Fruit fly (Drosophila melanogaster) whole organism, embryonic: ENCODE measurements around the gene CG43867.

Experiments
- Asciz ChIP-seq: fragments of 200-800 bp; sonication (Bioruptor generic); optimal IDR thresholded peaks from 2 replicates; lab custom pipeline; 2017; ENCODE audit warnings: missing biosample characterization, mild to moderate bottlenecking, missing genetic modification characterization, missing genetic modification reagents
- Atf-2 ChIP-seq: fragments of 200-800 bp; sonication (Bioruptor generic); optimal IDR thresholded peaks from 2 replicates; lab custom pipeline; 2016; ENCODE audit warnings: missing biosample characterization, missing genetic modification characterization
- B-H1 ChIP-seq: fragments of 200-800 bp; sonication (Bioruptor generic); IDR thresholded peaks from 3 replicates; pipeline ENCODE4 v1.3.6; 2022; ENCODE audit warnings: missing biosample characterization, missing genetic modification characterization
- CG10654 ChIP-seq: fragments of 200-800 bp; sonication (Bioruptor generic); optimal IDR thresholded peaks from 2 replicates; lab custom pipeline; 2016; ENCODE audit warnings: missing biosample characterization, missing genetic modification characterization
- CG11247 ChIP-seq: fragments of 200-800 bp; sonication (Bioruptor generic); IDR thresholded peaks from 2 replicates; pipeline ENCODE4 v1.3.6; 2022; ENCODE audit warnings: missing biosample characterization, missing genetic modification characterization
- CG11398 ChIP-seq: fragments of 200-800 bp; sonication (Bioruptor generic); optimal IDR thresholded peaks from 2 replicates; lab custom pipeline; 2016; ENCODE audit warnings: missing biosample characterization, missing genetic modification characterization
- CG13123 ChIP-seq: fragments of 200-800 bp; sonication (Bioruptor generic); optimal IDR thresholded peaks from 2 replicates; lab custom pipeline; 2016; ENCODE audit warnings: missing biosample characterization, missing genetic modification characterization
- CG15011 ChIP-seq: fragments of 200-800 bp; sonication (Bioruptor generic); optimal IDR thresholded peaks from 3 replicates; lab custom pipeline; 2018; ENCODE audit warnings: missing biosample characterization, mild to moderate bottlenecking, missing genetic modification characterization
- CG15073 ChIP-seq: fragments of 200-800 bp; sonication (Bioruptor generic); optimal IDR thresholded peaks from 2 replicates; lab custom pipeline; 2016; ENCODE audit warnings: missing biosample characterization, missing genetic modification characterization
- CG1647 ChIP-seq: fragments of 200-800 bp; sonication (Bioruptor generic); optimal IDR thresholded peaks from 3 replicates; lab custom pipeline; 2016; ENCODE audit warnings: missing biosample characterization, missing genetic modification characterization
- CG1792 ChIP-seq: fragments of 200-800 bp; sonication (Bioruptor generic); optimal IDR thresholded peaks from 2 replicates; lab custom pipeline; 2016; ENCODE audit warnings: missing biosample characterization, missing genetic modification characterization
- CG18011 ChIP-seq: fragments of 200-800 bp; sonication (Bioruptor generic); optimal IDR thresholded peaks from 2 replicates; lab custom pipeline; 2017; ENCODE audit warnings: missing biosample characterization, missing genetic modification characterization, mild to moderate bottlenecking, moderate library complexity, missing genotype
- CG18476 ChIP-seq: fragments of 200-800 bp; sonication (Bioruptor generic); optimal IDR thresholded peaks from 2 replicates; lab custom pipeline; 2016; ENCODE audit warnings: missing biosample characterization, mild to moderate bottlenecking, missing genetic modification characterization
- CG2202 ChIP-seq: fragments of 200-800 bp; sonication (Bioruptor generic); optimal IDR thresholded peaks from 2 replicates; lab custom pipeline; 2018; ENCODE audit warnings: missing biosample characterization, mild to moderate bottlenecking, missing genetic modification characterization
- CG31224 ChIP-seq: fragments of 200-800 bp; sonication (Bioruptor generic); IDR thresholded peaks from 2 replicates; pipeline ENCODE4 v1.3.6; 2022; ENCODE audit warnings: missing biosample characterization, missing genetic modification characterization
- CG3281 ChIP-seq: fragments of 200-800 bp; sonication (Bioruptor generic); optimal IDR thresholded peaks from 3 replicates; lab custom pipeline; 2017; ENCODE audit warnings: missing biosample characterization, mild to moderate bottlenecking, missing genetic modification characterization
- CG3407 ChIP-seq: fragments of 200-800 bp; sonication (Bioruptor generic); optimal IDR thresholded peaks from 2 replicates; lab custom pipeline; 2018; ENCODE audit warnings: missing biosample characterization, mild to moderate bottlenecking, missing genetic modification characterization
- CG34376 ChIP-seq: fragments of 200-800 bp; sonication (Bioruptor generic); optimal IDR thresholded peaks from 2 replicates; lab custom pipeline; 2018; ENCODE audit warnings: missing biosample characterization, mild to moderate bottlenecking, missing genetic modification characterization
- CG4328 ChIP-seq: fragments of 200-800 bp; sonication (Bioruptor generic); optimal IDR thresholded peaks from 3 replicates; lab custom pipeline; 2017; ENCODE audit warnings: missing biosample characterization, missing genetic modification reagents, missing genetic modification characterization
- CG4424 ChIP-seq: fragments of 200-800 bp; sonication (Bioruptor generic); optimal IDR thresholded peaks from 3 replicates; lab custom pipeline; 2016; ENCODE audit warnings: missing biosample characterization, missing genetic modification characterization
- CG6854 ChIP-seq: fragments of 200-800 bp; sonication (Bioruptor generic); optimal IDR thresholded peaks from 3 replicates; lab custom pipeline; 2017; ENCODE audit warnings: missing biosample characterization, mild to moderate bottlenecking, missing genetic modification characterization
- CG7786 ChIP-seq: fragments of 200-800 bp; sonication (Bioruptor generic); optimal IDR thresholded peaks from 2 replicates; lab custom pipeline; 2016; ENCODE audit warnings: missing biosample characterization, missing genetic modification characterization
- CG7839 ChIP-seq: fragments of 200-800 bp; sonication (Bioruptor generic); optimal IDR thresholded peaks from 3 replicates; lab custom pipeline; 2018; ENCODE audit warnings: missing biosample characterization, mild to moderate bottlenecking, missing genetic modification characterization, moderate library complexity
- CG7928 ChIP-seq: fragments of 200-800 bp; sonication (Bioruptor generic); optimal IDR thresholded peaks from 2 replicates; lab custom pipeline; 2017; ENCODE audit warnings: missing biosample characterization, mild to moderate bottlenecking, missing genetic modification characterization
- CG7987 ChIP-seq: fragments of 200-800 bp; sonication (Bioruptor generic); optimal IDR thresholded peaks from 2 replicates; lab custom pipeline; 2018; ENCODE audit warnings: missing biosample characterization, mild to moderate bottlenecking, missing genetic modification characterization, moderate library complexity
- CG8944 ChIP-seq: fragments of 200-800 bp; sonication (Bioruptor generic); optimal IDR thresholded peaks from 3 replicates; lab custom pipeline; 2016; ENCODE audit warnings: missing biosample characterization, missing genetic modification characterization
- CHES-1-like ChIP-seq: fragments of 200-800 bp; sonication (Bioruptor generic); optimal IDR thresholded peaks from 2 replicates; lab custom pipeline; 2016; ENCODE audit warnings: missing biosample characterization, missing genetic modification characterization
- Dll ChIP-seq: fragments of 200-800 bp; sonication (Bioruptor generic); IDR thresholded peaks from 4 replicates; pipeline ENCODE4 v1.3.6; 2022; ENCODE audit warnings: missing biosample characterization, missing genetic modification characterization; ENCODE audit not compliant: partially characterized antibody
- Dref ChIP-seq: fragments of 200-800 bp; sonication (Bioruptor generic); IDR thresholded peaks from 2 replicates; pipeline ENCODE4 v1.3.6; 2022; ENCODE audit warnings: missing biosample characterization, missing genetic modification characterization
- ERR ChIP-seq: fragments of 200-800 bp; sonication (Bioruptor generic); optimal IDR thresholded peaks from 2 replicates; lab custom pipeline; 2016; ENCODE audit warnings: missing biosample characterization, missing genetic modification characterization
- HHEX ChIP-seq: fragments of 200-800 bp; sonication (Bioruptor generic); optimal IDR thresholded peaks from 3 replicates; lab custom pipeline; 2017; ENCODE audit warnings: missing biosample characterization, mild to moderate bottlenecking, missing genetic modification characterization, missing genetic modification reagents
- Hmr ChIP-seq: fragments of 200-800 bp; sonication (Bioruptor generic); optimal IDR thresholded peaks from 3 replicates; lab custom pipeline; 2017; ENCODE audit warnings: mild to moderate bottlenecking, missing biosample characterization, missing genetic modification reagents, missing genetic modification characterization
- Hr39 ChIP-seq: fragments of >200 bp; optimal IDR thresholded peaks from 2 replicates; lab custom pipeline; 2017
- Hsf ChIP-seq: fragments of 200-800 bp; sonication (Bioruptor generic); optimal IDR thresholded peaks from 3 replicates; lab custom pipeline; 2016; ENCODE audit warnings: missing biosample characterization, missing genetic modification characterization
- YL-1 ChIP-seq: fragments of 200-800 bp; sonication (Bioruptor generic); optimal IDR thresholded peaks from 3 replicates; lab custom pipeline; 2017; ENCODE audit warnings: missing biosample characterization, mild to moderate bottlenecking, missing genetic modification characterization
- corto ChIP-seq: fragments of 200-800 bp; sonication (Bioruptor generic); optimal IDR thresholded peaks from 2 replicates; lab custom pipeline; 2016; ENCODE audit warnings: missing biosample characterization, mild to moderate bottlenecking, missing genetic modification characterization, moderate library complexity
- dmrt99B ChIP-seq: fragments of 200-800 bp; sonication (Bioruptor generic); optimal IDR thresholded peaks from 2 replicates; lab custom pipeline; 2018; ENCODE audit warnings: missing biosample characterization, mild to moderate bottlenecking, missing genetic modification characterization, moderate library complexity
- fd96Cb ChIP-seq: fragments of 200-800 bp; sonication (Bioruptor generic); optimal IDR thresholded peaks from 2 replicates; lab custom pipeline; 2018; ENCODE audit warnings: missing biosample characterization, mild to moderate bottlenecking, missing genetic modification characterization, moderate library complexity
- gcm2 ChIP-seq: fragments of 200-800 bp; sonication (Bioruptor generic); optimal IDR thresholded peaks from 2 replicates; lab custom pipeline; 2016; ENCODE audit warnings: missing biosample characterization, missing genetic modification characterization
- her ChIP-seq: fragments of 200-800 bp; sonication (Bioruptor generic); optimal IDR thresholded peaks from 2 replicates; lab custom pipeline; 2016; ENCODE audit warnings: missing biosample characterization, missing genetic modification characterization
- inv ChIP-seq: fragments of 200-800 bp; sonication (Bioruptor generic); IDR thresholded peaks from 2 replicates; pipeline ENCODE4 v1.3.6; 2022; ENCODE audit warnings: missing biosample characterization, missing genetic modification characterization; ENCODE audit not compliant: partially characterized antibody
- jigr1 ChIP-seq: fragments of 200-800 bp; sonication (Bioruptor generic); IDR thresholded peaks from 3 replicates; pipeline ENCODE4 v1.3.6; 2022; ENCODE audit warnings: missing biosample characterization, missing genetic modification characterization
- kni ChIP-seq: fragments of 200-800 bp; sonication (Bioruptor generic); optimal IDR thresholded peaks from 3 replicates; lab custom pipeline; 2017; ENCODE audit warnings: mild to moderate bottlenecking, missing biosample characterization, missing genetic modification reagents, missing genetic modification characterization
- knrl ChIP-seq: fragments of 200-800 bp; sonication (Bioruptor generic); IDR thresholded peaks from 3 replicates; pipeline ENCODE4 v1.3.6; 2022; ENCODE audit warnings: missing biosample characterization, missing genetic modification characterization; ENCODE audit not compliant: partially characterized antibody
- lmd ChIP-seq: fragments of 200-800 bp; sonication (Bioruptor generic); IDR thresholded peaks from 2 replicates; pipeline ENCODE4 v1.3.6; 2022; ENCODE audit warnings: missing biosample characterization, missing genetic modification characterization
- lov ChIP-seq, 2 experiments: fragments of 200-800 bp in 1 of 2; fragments of >200 bp in 1 of 2; sonication (Bioruptor generic) in 1 of 2; IDR thresholded peaks in 1 of 2; optimal IDR thresholded peaks in 1 of 2; 2 replicates in 1 of 2; 3 replicates in 1 of 2; pipeline versions ENCODE4 v1.3.6 to Lab custom; 2017 to 2022; ENCODE audit warnings: missing biosample characterization in 1 of 2, missing genetic modification characterization in 1 of 2
- nmo ChIP-seq: fragments of 200-800 bp; sonication (Bioruptor generic); optimal IDR thresholded peaks from 2 replicates; lab custom pipeline; 2018; ENCODE audit warnings: missing biosample characterization, mild to moderate bottlenecking, missing genetic modification characterization, moderate library complexity
- onecut ChIP-seq: fragments of 200-800 bp; sonication (Bioruptor generic); IDR thresholded peaks from 2 replicates; pipeline ENCODE4 v1.3.6; 2022; ENCODE audit warnings: missing biosample characterization, missing genetic modification characterization
- pum ChIP-seq: fragments of 200-800 bp; sonication (Bioruptor generic); optimal IDR thresholded peaks from 2 replicates; lab custom pipeline; 2016; ENCODE audit warnings: missing biosample characterization, missing genetic modification characterization
- stc ChIP-seq: fragments of 200-800 bp; sonication (Bioruptor generic); IDR thresholded peaks from 2 replicates; pipeline ENCODE4 v1.3.6; 2022; ENCODE audit warnings: missing biosample characterization, missing genetic modification characterization
- tll ChIP-seq, 2 experiments: fragments of 200-800 bp in 1 of 2; fragments of >200 bp in 1 of 2; sonication (Bioruptor generic) in 1 of 2; optimal IDR thresholded peaks; 2 replicates each; lab custom pipeline; 2017 to 2019; ENCODE audit warnings: missing biosample characterization in 2 of 2, missing genetic modification characterization in 2 of 2, mild to moderate bottlenecking in 1 of 2, moderate library complexity in 1 of 2

Gene CG43867

dm6 chrX:843489-843888 lies 84.3 kb downstream of the CG43867 start (continued):
- TF ChIP-seq B-H1 (GFP tag; lab: Robert Waterston, UW) (no peak), CHES-1-like (GFP tag; lab: Kevin White, UChicago) (no peak), her (GFP tag; lab: Kevin White, UChicago) (no peak), CG31224 (no peak), CG4328 (GFP tag; lab: Kevin White, UChicago) (no peak), Asciz (no peak), CG13123 (GFP tag; lab: Kevin White, UChicago) (no peak), Dref (GFP tag; lab: Robert Waterston, UW) (no peak), Hsf (GFP tag; lab: Kevin White, UChicago) (peak; percentile 32), lov (optimal IDR thresholded peaks at IDR 0.05; lab: Kevin White, UChicago) (no peak), lov (GFP tag; IDR thresholded peaks at IDR 0.05; lab: Robert Waterston, UW) (no peak), inv (GFP tag; lab: Robert Waterston, UW) (peak; percentile 22; the same call in 1 of the 2 replicates), CG15073 (GFP tag; lab: Kevin White, UChicago) (no peak), CG7839 (tag; lab: Kevin White, UChicago) (peak; percentile 37), kni (GFP tag; lab: Kevin White, UChicago) (no peak), CG7928 (GFP tag; lab: Kevin White, UChicago) (no peak), CG18476 (GFP tag; lab: Kevin White, UChicago) (no peak), onecut (no peak), corto (GFP tag; lab: Kevin White, UChicago) (no peak), CG1647 (GFP tag; lab: Kevin White, UChicago) (no peak), nmo (GFP tag; lab: Kevin White, UChicago) (peak; percentile 58), Atf-2 (GFP tag; lab: Kevin White, UChicago) (no peak), CG7987 (no peak), pum (GFP tag; lab: Kevin White, UChicago) (no peak), knrl (peak; percentile 39; the same call in 2 of the 3 replicates), Dll (GFP tag; lab: Robert Waterston, UW) (no peak), CG7786 (GFP tag; lab: Kevin White, UChicago) (no peak), dmrt99B (peak; percentile 38), gcm2 (GFP tag; lab: Kevin White, UChicago) (no peak), CG6854 (GFP tag; lab: Kevin White, UChicago) (no peak), fd96Cb (peak; percentile 12), CG15011 (no peak), ERR (GFP tag; lab: Kevin White, UChicago) (no peak), CG8944 (no peak), CG4424 (GFP tag; lab: Kevin White, UChicago) (peak; percentile 26), CG11247 (GFP tag; lab: Robert Waterston, UW) (no peak), YL-1 (GFP tag; lab: Kevin White, UChicago) (no peak), CG11398 (GFP tag; lab: Kevin White, UChicago) (no peak), jigr1 (no peak), HHEX (GFP tag; lab: Kevin White, UChicago) (no peak), CG10654 (peak; percentile 17), Hr39 (lab: Kevin White, UChicago) (no peak), Hmr (GFP tag; lab: Kevin White, UChicago) (peak; percentile 44), CG3407 (GFP tag; lab: Kevin White, UChicago) (no peak), stc (GFP tag; lab: Robert Waterston, UW) (no peak), CG2202 (tag; lab: Kevin White, UChicago) (no peak), CG1792 (GFP tag; lab: Kevin White, UChicago) (no peak), CG18011 (no peak), CG34376 (no peak), CG3281 (GFP tag; lab: Kevin White, UChicago) (no peak), tll (GFP tag; optimal IDR thresholded peaks at IDR 0.05; lab: Kevin White, UChicago) (no peak), lmd (GFP tag; lab: Robert Waterston, UW) (no peak)
